Fruit fly (Drosophila melanogaster): ENCODE measurements around the gene CG32112.

The CG32112 gene

dm6 chr3L:12792933-12793448 is 51.5 kb downstream of the CG32112 start (continued):
- TF ChIP-seq CG6689 (GFP tag; IDR thresholded peaks at IDR 0.05) (peak; percentile 60), Hsf (GFP tag; optimal IDR thresholded peaks at IDR 0.05) (peak; percentile 21), CG7786 (GFP tag; optimal IDR thresholded peaks at IDR 0.05) (peak; percentile 8), dysf (GFP tag; IDR thresholded peaks at IDR 0.05) (peak; percentile 55; the same call in 2 of the 3 replicates), CG3407 (GFP tag; optimal IDR thresholded peaks at IDR 0.05) (peak; percentile 31), CG6854 (GFP tag; optimal IDR thresholded peaks at IDR 0.05) (peak; percentile 49), CG2678 (tag; optimal IDR thresholded peaks at IDR 0.05) (peak; percentile 90), scrt (GFP tag; optimal IDR thresholded peaks at IDR 0.05) (peak; percentile 56), wor (GFP tag; IDR thresholded peaks at IDR 0.05) (0 out of 2 replicates have a peak, but pooled peaks have one; percentile 28), CG10274 (GFP tag; optimal IDR thresholded peaks at IDR 0.05) (peak; percentile 1), Pdp1 (GFP tag; optimal IDR thresholded peaks at IDR 0.05) (peak; percentile 14 to 62), CG33557 (GFP tag; optimal IDR thresholded peaks at IDR 0.05) (peak; percentile 17), Rfx (GFP tag; IDR thresholded peaks at IDR 0.05) (peak; percentile 71), pum (GFP tag; optimal IDR thresholded peaks at IDR 0.05) (peak; percentile 51), caup (GFP tag; optimal IDR thresholded peaks at IDR 0.05; ENCODE audit: severe bottlenecking) (peak; percentile 44), CG10209 (GFP tag; optimal IDR thresholded peaks at IDR 0.05) (peak; percentile 40), prd (optimal IDR thresholded peaks at IDR 0.05) (no peak), prd (GFP tag; IDR thresholded peaks at IDR 0.05) (0 out of 3 replicates have a peak, but pooled peaks have one; percentile 61), eve (GFP tag; optimal IDR thresholded peaks at IDR 0.05) (peak in 1 of 2 experiments; percentile 30), CG7372 (GFP tag; IDR thresholded peaks at IDR 0.05) (0 out of 2 replicates have a peak, but pooled peaks have one; percentile 40), CG8290 (GFP tag; optimal IDR thresholded peaks at IDR 0.05) (peak; percentile 50), CG8290 (tag; optimal IDR thresholded peaks at IDR 0.05) (peak in 1 of 2 experiments; percentile 4), seq (GFP tag; IDR thresholded peaks at IDR 0.05) (no peak), D (optimal IDR thresholded peaks at IDR 0.05) (no peak), D (GFP tag; optimal IDR thresholded peaks at IDR 0.05) (peak; percentile 8), mld (GFP tag; IDR thresholded peaks at IDR 0.05; ENCODE audit: partially characterized antibody) (no peak), pb (GFP tag; optimal IDR thresholded peaks at IDR 0.05) (no peak), mam (GFP tag; optimal IDR thresholded peaks at IDR 0.05) (peak; percentile 32), Max (GFP tag; optimal IDR thresholded peaks at IDR 0.05) (peak; percentile 18), nom (GFP tag; optimal IDR thresholded peaks at IDR 0.05) (peak; percentile 86), CG5245 (GFP tag; optimal IDR thresholded peaks at IDR 0.05) (peak; percentile 10), HLH54F (GFP tag; optimal IDR thresholded peaks at IDR 0.05) (peak; percentile 30), nmo (GFP tag; optimal IDR thresholded peaks at IDR 0.05) (peak; percentile 7), D19A (tag; optimal IDR thresholded peaks at IDR 0.05) (peak; percentile 62), Dek (tag; optimal IDR thresholded peaks at IDR 0.05) (peak; percentile 60), CG7271 (tag; optimal IDR thresholded peaks at IDR 0.05) (no peak), CG18011 (GFP tag; optimal IDR thresholded peaks at IDR 0.05) (no peak), bcd (GFP tag; optimal IDR thresholded peaks at IDR 0.05) (peak; percentile 44), H2.0 (GFP tag; IDR thresholded peaks at IDR 0.05) (no peak; the same call in 1 of the 2 replicates), dmrt11E (tag; optimal IDR thresholded peaks at IDR 0.05) (peak; percentile 24), chif (GFP tag; optimal IDR thresholded peaks at IDR 0.05) (peak in 1 of 2 experiments; percentile 6), gro (GFP tag; optimal IDR thresholded peaks at IDR 0.05) (no peak), CG10431 (GFP tag; optimal IDR thresholded peaks at IDR 0.05) (no peak), al (GFP tag; IDR thresholded peaks at IDR 0.05) (0 out of 2 replicates have a peak, but pooled peaks have one; percentile 31), z (GFP tag; IDR thresholded peaks at IDR 0.05) (no peak), fd3F (GFP tag; optimal IDR thresholded peaks at IDR 0.05) (peak; percentile 39), sd (tag; optimal IDR thresholded peaks at IDR 0.05) (peak; percentile 56), CG6791 (GFP tag; IDR thresholded peaks at IDR 0.05; ENCODE audit: partially characterized antibody) (no peak), ind (GFP tag; optimal IDR thresholded peaks at IDR 0.05) (peak; percentile 63), CG11504 (tag; optimal IDR thresholded peaks at IDR 0.05) (peak; percentile 79)
